Fruit fly (Drosophila melanogaster) whole organism, prepupa: ENCODE data around the gene UbcE2M.

ENCODE experiments used
- Blimp-1 ChIP-seq: fragments of 200-800 bp; sonication (Bioruptor generic); optimal IDR thresholded peaks from 3 replicates; lab custom pipeline; 2017; ENCODE audit warnings: missing biosample characterization, missing genetic modification characterization, mild to moderate bottlenecking, moderate library complexity, missing genetic modification reagents
- CG10631 ChIP-seq: fragments of 200-800 bp; sonication (Bioruptor generic); optimal IDR thresholded peaks from 2 replicates; lab custom pipeline; 2016; ENCODE audit warnings: missing biosample characterization, missing genetic modification characterization
- CG10669 ChIP-seq: fragments of 200-800 bp; sonication (Bioruptor generic); optimal IDR thresholded peaks from 3 replicates; lab custom pipeline; 2018; ENCODE audit warnings: missing biosample characterization, mild to moderate bottlenecking, missing genetic modification characterization, moderate library complexity
- CG11762 ChIP-seq: fragments of 200-800 bp; sonication (Bioruptor generic); optimal IDR thresholded peaks from 3 replicates; lab custom pipeline; 2016; ENCODE audit warnings: missing biosample characterization, missing genetic modification characterization; ENCODE audit not compliant: insufficient read depth
- CG11902 ChIP-seq: fragments of 200-800 bp; sonication (Bioruptor generic); optimal IDR thresholded peaks from 3 replicates; lab custom pipeline; 2016; ENCODE audit warnings: missing biosample characterization, missing genetic modification characterization
- CG15336 ChIP-seq: fragments of 200-800 bp; sonication (Bioruptor generic); IDR thresholded peaks from 2 replicates; pipeline ENCODE4 v1.3.6; 2022; ENCODE audit warnings: missing biosample characterization, missing genetic modification characterization
- CG3032 ChIP-seq: fragments of 200-800 bp; optimal IDR thresholded peaks from 2 replicates; lab custom pipeline; 2019; ENCODE audit warnings: missing biosample characterization, mild to moderate bottlenecking, missing genetic modification characterization, moderate library complexity
- CG32006 ChIP-seq: fragments of 200-800 bp; sonication (Bioruptor generic); optimal IDR thresholded peaks from 3 replicates; lab custom pipeline; 2017; ENCODE audit warnings: missing biosample characterization, mild to moderate bottlenecking, missing genetic modification characterization
- CG34406 ChIP-seq: fragments of 200-800 bp; sonication (Bioruptor generic); optimal IDR thresholded peaks from 3 replicates; lab custom pipeline; 2016; ENCODE audit warnings: missing biosample characterization, missing genetic modification characterization
- CG3919 ChIP-seq: fragments of 200-800 bp; sonication (Bioruptor generic); optimal IDR thresholded peaks from 3 replicates; lab custom pipeline; 2016; ENCODE audit warnings: missing biosample characterization, missing genetic modification characterization
- CG4318 ChIP-seq: fragments of 200-800 bp; sonication (Bioruptor generic); optimal IDR thresholded peaks from 3 replicates; lab custom pipeline; 2017; ENCODE audit warnings: missing biosample characterization, mild to moderate bottlenecking, missing genetic modification characterization
- CG6163 ChIP-seq: fragments of 200-800 bp; sonication (Bioruptor generic); IDR thresholded peaks from 3 replicates; pipeline ENCODE4 v1.3.6; 2022; ENCODE audit warnings: missing biosample characterization, missing genetic modification characterization
- CG6276 ChIP-seq: fragments of 200-800 bp; sonication (Bioruptor generic); optimal IDR thresholded peaks from 2 replicates; lab custom pipeline; 2017; ENCODE audit warnings: missing biosample characterization, mild to moderate bottlenecking, missing genetic modification characterization
- CG6792 ChIP-seq: fragments of 200-800 bp; sonication (Bioruptor generic); optimal IDR thresholded peaks from 3 replicates; lab custom pipeline; 2016; ENCODE audit warnings: missing biosample characterization, missing genetic modification characterization
- CG6808 ChIP-seq: fragments of 200-800 bp; sonication (Bioruptor generic); optimal IDR thresholded peaks from 3 replicates; lab custom pipeline; 2017; ENCODE audit warnings: missing biosample characterization, missing genetic modification characterization, mild to moderate bottlenecking, moderate library complexity, missing genetic modification reagents
- CG6854 ChIP-seq: fragments of 200-800 bp; sonication (Bioruptor generic); optimal IDR thresholded peaks from 2 replicates; lab custom pipeline; 2017; ENCODE audit warnings: missing biosample characterization, mild to moderate bottlenecking, missing genetic modification characterization
- CG8119 ChIP-seq: fragments of 200-800 bp; sonication (Bioruptor generic); IDR thresholded peaks from 3 replicates; pipeline ENCODE4 v1.3.6; 2022; ENCODE audit warnings: missing biosample characterization, missing genetic modification characterization
- CG8319 ChIP-seq: fragments of 200-800 bp; sonication (Bioruptor generic); optimal IDR thresholded peaks from 3 replicates; lab custom pipeline; 2016; ENCODE audit warnings: missing biosample characterization, missing genetic modification characterization
- CG9139 ChIP-seq: fragments of 200-800 bp; sonication (Bioruptor generic); optimal IDR thresholded peaks from 3 replicates; lab custom pipeline; 2017; ENCODE audit warnings: missing biosample characterization, mild to moderate bottlenecking, missing genetic modification characterization
- Eip75B ChIP-seq: fragments of 200-800 bp; sonication (Bioruptor generic); optimal IDR thresholded peaks from 3 replicates; lab custom pipeline; 2016; ENCODE audit warnings: missing biosample characterization, missing genetic modification characterization
- Eip93F ChIP-seq: fragments of 200-800 bp; sonication (Bioruptor generic); optimal IDR thresholded peaks from 2 replicates; lab custom pipeline; 2016; ENCODE audit warnings: missing biosample characterization, mild to moderate bottlenecking, missing genetic modification characterization
- Ets21C ChIP-seq: fragments of 200-800 bp; sonication (Bioruptor generic); optimal IDR thresholded peaks from 3 replicates; lab custom pipeline; 2016; ENCODE audit warnings: missing biosample characterization, missing genetic modification characterization
- Ets96B ChIP-seq: fragments of 200-800 bp; optimal IDR thresholded peaks from 2 replicates; lab custom pipeline; 2019; ENCODE audit warnings: missing biosample characterization, mild to moderate bottlenecking, missing genetic modification characterization, moderate library complexity
- Gug ChIP-seq: fragments of 200-800 bp; sonication (Bioruptor generic); IDR thresholded peaks from 2 replicates; pipeline ENCODE4 v1.3.6; 2022; ENCODE audit warnings: missing biosample characterization, missing genetic modification characterization
- Hr39 ChIP-seq: fragments of 200-800 bp; sonication (Bioruptor generic); optimal IDR thresholded peaks from 2 replicates; lab custom pipeline; 2016; ENCODE audit warnings: missing biosample characterization, missing genetic modification characterization
- OdsH ChIP-seq: fragments of 200-800 bp; sonication (Bioruptor generic); optimal IDR thresholded peaks from 3 replicates; lab custom pipeline; 2016; ENCODE audit warnings: missing biosample characterization, missing genetic modification characterization
- Sox102F ChIP-seq: fragments of 200-800 bp; sonication (Bioruptor generic); optimal IDR thresholded peaks from 2 replicates; lab custom pipeline; 2016; ENCODE audit warnings: missing biosample characterization, mild to moderate bottlenecking, missing genetic modification characterization
- Sox14 ChIP-seq: fragments of 200-800 bp; sonication (Bioruptor generic); optimal IDR thresholded peaks from 3 replicates; lab custom pipeline; 2016; ENCODE audit warnings: missing biosample characterization, missing genetic modification characterization
- Sox15 ChIP-seq: fragments of 200-800 bp; sonication (Bioruptor generic); optimal IDR thresholded peaks from 3 replicates; lab custom pipeline; 2016; ENCODE audit warnings: missing biosample characterization, missing genetic modification characterization
- achi ChIP-seq: fragments of 200-800 bp; sonication (Bioruptor generic); optimal IDR thresholded peaks from 3 replicates; lab custom pipeline; 2016; ENCODE audit warnings: missing biosample characterization, missing genetic modification characterization
- cyc ChIP-seq: fragments of 200-800 bp; sonication (Bioruptor generic); optimal IDR thresholded peaks from 3 replicates; lab custom pipeline; 2016; ENCODE audit warnings: missing biosample characterization, missing genetic modification characterization
- eg ChIP-seq: fragments of 200-800 bp; sonication (Bioruptor generic); IDR thresholded peaks from 3 replicates; pipeline ENCODE4 v1.3.6; 2022; ENCODE audit warnings: missing biosample characterization, missing genetic modification characterization
- esn ChIP-seq: fragments of 200-800 bp; sonication (Bioruptor generic); optimal IDR thresholded peaks from 2 replicates; lab custom pipeline; 2016; ENCODE audit warnings: missing biosample characterization, mild to moderate bottlenecking, missing genetic modification characterization, moderate library complexity
- fd59A ChIP-seq: fragments of 200-800 bp; sonication (Bioruptor generic); optimal IDR thresholded peaks from 2 replicates; lab custom pipeline; 2017; ENCODE audit warnings: missing biosample characterization, mild to moderate bottlenecking, missing genetic modification characterization, missing genetic modification reagents
- fd85E ChIP-seq: fragments of 200-800 bp; sonication (Bioruptor generic); optimal IDR thresholded peaks from 3 replicates; lab custom pipeline; 2016; ENCODE audit warnings: missing biosample characterization, missing genetic modification characterization
- fkh ChIP-seq: fragments of 200-800 bp; sonication (Bioruptor generic); optimal IDR thresholded peaks from 3 replicates; lab custom pipeline; 2017; ENCODE audit warnings: missing biosample characterization, mild to moderate bottlenecking, missing genetic modification characterization, moderate library complexity
- lz ChIP-seq: fragments of 200-800 bp; sonication (Bioruptor generic); optimal IDR thresholded peaks from 3 replicates; lab custom pipeline; 2016; ENCODE audit warnings: missing biosample characterization, missing genetic modification characterization
- net ChIP-seq: fragments of 200-800 bp; sonication (Bioruptor generic); optimal IDR thresholded peaks from 3 replicates; lab custom pipeline; 2016; ENCODE audit warnings: missing biosample characterization, missing genetic modification characterization
- pdm3 ChIP-seq: fragments of 200-800 bp; sonication (Bioruptor generic); optimal IDR thresholded peaks from 3 replicates; lab custom pipeline; 2016; ENCODE audit warnings: missing biosample characterization, missing genetic modification characterization
- salr ChIP-seq, 2 experiments: fragments of 200-800 bp; sonication (Bioruptor generic); optimal IDR thresholded peaks; 3 replicates each; lab custom pipeline; 2016 to 2018; ENCODE audit warnings: missing biosample characterization in 2 of 2, missing genetic modification characterization in 2 of 2, mild to moderate bottlenecking in 1 of 2
- spab ChIP-seq: fragments of 200-800 bp; sonication (Bioruptor generic); optimal IDR thresholded peaks from 2 replicates; lab custom pipeline; 2017; ENCODE audit warnings: missing biosample characterization, mild to moderate bottlenecking, missing genetic modification characterization, missing genetic modification reagents
- svp ChIP-seq: fragments of 200-800 bp; sonication (Bioruptor generic); peaks from one replicate; lab custom pipeline; 2016; ENCODE audit warnings: missing biosample characterization, missing genetic modification characterization
- vri ChIP-seq: fragments of 200-800 bp; sonication (Bioruptor generic); optimal IDR thresholded peaks from 3 replicates; lab custom pipeline; 2016; ENCODE audit warnings: missing biosample characterization, mild to moderate bottlenecking, missing genetic modification characterization

UbcE2M gene

dm6 chr3L:8159724-8160422 is 37.9 kb downstream of the UbcE2M start, which contains the start of gene CG43886:
CG43886 (minus strand) TSS chr3L:8159774.
- TF ChIP-seq CG34406 (GFP tag; lab: Kevin White, UChicago) (no peak), CG32006 (GFP tag; lab: Kevin White, UChicago) (no peak), CG4318 (no peak), Eip93F (no peak), OdsH (GFP tag; lab: Kevin White, UChicago) (no peak)

- TF ChIP-seq fkh (GFP tag; lab: Kevin White, UChicago) (peak; percentile 42), CG6808 (GFP tag; lab: Kevin White, UChicago) (no peak), CG6854 (GFP tag; lab: Kevin White, UChicago) (no peak), CG3919 (GFP tag; lab: Kevin White, UChicago) (no peak), Sox15 (GFP tag; lab: Kevin White, UChicago) (no peak), esn (GFP tag; lab: Kevin White, UChicago) (no peak), achi (GFP tag; lab: Kevin White, UChicago) (peak; percentile 80), vri (GFP tag; lab: Kevin White, UChicago) (no peak), CG6276 (GFP tag; lab: Kevin White, UChicago) (no peak), CG8119 (GFP tag; lab: Robert Waterston, UW) (no peak), Gug (no peak), svp (GFP tag; lab: Kevin White, UChicago) (peak; percentile 48)
These were observed 38.9 kb downstream of the UbcE2M start, which contains the start of gene CG42445 for dm6 chr3L:8158715-8159380. CG42445 (minus strand) TSS chr3L:8158900.

dm6 chr3L:8157079-8157478 is 40.7 kb downstream of the UbcE2M start:
- TF ChIP-seq Gug (no peak), CG11902 (GFP tag; lab: Kevin White, UChicago) (peak; percentile 41), esn (GFP tag; lab: Kevin White, UChicago) (peak; percentile 75), CG3919 (GFP tag; lab: Kevin White, UChicago) (peak; percentile 64), fd85E (GFP tag; lab: Kevin White, UChicago) (no peak), CG10631 (GFP tag; lab: Kevin White, UChicago) (peak; percentile 53), Sox14 (peak; percentile 64), CG11762 (peak; percentile 41), CG8119 (GFP tag; lab: Robert Waterston, UW) (no peak), salr (GFP tag; optimal IDR thresholded peaks at IDR 0.05; lab: Kevin White, UChicago) (no peak), OdsH (GFP tag; lab: Kevin White, UChicago) (peak; percentile 63), net (GFP tag; lab: Kevin White, UChicago) (no peak), eg (GFP tag; lab: Robert Waterston, UW) (no peak), vri (GFP tag; lab: Kevin White, UChicago) (peak; percentile 24), Sox102F (GFP tag; lab: Kevin White, UChicago) (peak; percentile 45), CG6808 (GFP tag; lab: Kevin White, UChicago) (no peak), Eip75B (GFP tag; lab: Kevin White, UChicago) (peak; percentile 51), cyc (peak; percentile 43), CG6163 (GFP tag; lab: Robert Waterston, UW) (peak; percentile 48; the same call in 1 of the 3 replicates), CG8319 (peak; percentile 17), Hr39 (GFP tag; lab: Kevin White, UChicago) (peak; percentile 55), pdm3 (GFP tag; lab: Kevin White, UChicago) (peak; percentile 51), CG15336 (GFP tag; lab: Robert Waterston, UW) (no peak), fd59A (GFP tag; lab: Kevin White, UChicago) (peak; percentile 28), CG32006 (GFP tag; lab: Kevin White, UChicago) (peak; percentile 6), Ets96B (tag; lab: Kevin White, UChicago) (peak; percentile 30), fkh (GFP tag; lab: Kevin White, UChicago) (no peak), Sox15 (GFP tag; lab: Kevin White, UChicago) (peak; percentile 32), CG6792 (GFP tag; lab: Kevin White, UChicago) (peak; percentile 65), CG3032 (tag; lab: Kevin White, UChicago) (peak; percentile 38), CG6854 (GFP tag; lab: Kevin White, UChicago) (no peak), CG10669 (GFP tag; lab: Kevin White, UChicago) (peak; percentile 58), Ets21C (GFP tag; lab: Kevin White, UChicago) (peak; percentile 42), Blimp-1 (GFP tag; lab: Kevin White, UChicago) (peak; percentile 4), lz (GFP tag; lab: Kevin White, UChicago) (peak; percentile 59), svp (GFP tag; lab: Kevin White, UChicago) (peak; percentile 90), spab (GFP tag; lab: Kevin White, UChicago) (no peak), CG9139 (peak; percentile 21)
